Fruit fly (Drosophila melanogaster): ENCODE results near the gene CG3081.

CG3081 gene

dm6 chrX:4666650-4667360, 23.0 kb upstream of the CG3081 start, which contains the start of gene CG3009 (continued):
- TF ChIP-seq CG17802 (tag; optimal IDR thresholded peaks at IDR 0.05) = peak; percentile 84
- TF ChIP-seq CG31365 (tag; optimal IDR thresholded peaks at IDR 0.05) = peak; percentile 92
- TF ChIP-seq CG10654 (GFP tag; optimal IDR thresholded peaks at IDR 0.05) = peak; percentile 96
- TF ChIP-seq chm (GFP tag; IDR thresholded peaks at IDR 0.05) = peak; percentile 96
- TF ChIP-seq odd (GFP tag; optimal IDR thresholded peaks at IDR 0.05) = peak; percentile 97
- TF ChIP-seq CG30403 (GFP tag; optimal IDR thresholded peaks at IDR 0.05) = peak; percentile 98
- peak; percentile 99 for TF ChIP-seq CG32532 (GFP tag; IDR thresholded peaks at IDR 0.05)
- TF ChIP-seq CG10543 (GFP tag; optimal IDR thresholded peaks at IDR 0.05) = peak; percentile 99
- peak; percentile 90 for TF ChIP-seq sd (tag; optimal IDR thresholded peaks at IDR 0.05)
- no peak for TF ChIP-seq ato (GFP tag; IDR thresholded peaks at IDR 0.05; ENCODE audit: partially characterized antibody)
- peak; percentile 96 for TF ChIP-seq CG12299 (tag; optimal IDR thresholded peaks at IDR 0.05)
- peak; percentile 27 for TF ChIP-seq CG7745 (tag; optimal IDR thresholded peaks at IDR 0.05)
- no peak for TF ChIP-seq yki (optimal IDR thresholded peaks at IDR 0.05)
- TF ChIP-seq psq (GFP tag; optimal IDR thresholded peaks at IDR 0.05) = peak; percentile 87
- TF ChIP-seq CG10147 (GFP tag; optimal IDR thresholded peaks at IDR 0.05) = peak; percentile 97
- peak; percentile 99 for TF ChIP-seq Fer1 (GFP tag; optimal IDR thresholded peaks at IDR 0.05)
- peak; percentile 98 for TF ChIP-seq PHDP (tag; optimal IDR thresholded peaks at IDR 0.05)
- TF ChIP-seq CG11504 (tag; optimal IDR thresholded peaks at IDR 0.05) = peak; percentile 96
- TF ChIP-seq CG18599 (GFP tag; optimal IDR thresholded peaks at IDR 0.05) = peak; percentile 99
- TF ChIP-seq CG2199 (GFP tag; IDR thresholded peaks at IDR 0.05) = peak; percentile 96
- peak; percentile 29; the same call in 1 of the 2 replicates for TF ChIP-seq Bgb (GFP tag; IDR thresholded peaks at IDR 0.05; ENCODE audit: partially characterized antibody)
- peak; percentile 82 for TF ChIP-seq CG2202 (tag; optimal IDR thresholded peaks at IDR 0.05)
- peak; percentile 95 for TF ChIP-seq CG9727 (GFP tag; optimal IDR thresholded peaks at IDR 0.05)
- TF ChIP-seq CG3838 (GFP tag; optimal IDR thresholded peaks at IDR 0.05) = peak; percentile 91
- peak; percentile 91 for TF ChIP-seq Hey (tag; optimal IDR thresholded peaks at IDR 0.05)
- peak; percentile 92 for TF ChIP-seq fd64A (GFP tag; optimal IDR thresholded peaks at IDR 0.05)
- TF ChIP-seq CG18011 (GFP tag; optimal IDR thresholded peaks at IDR 0.05) = peak; percentile 98
- TF ChIP-seq sr (GFP tag; IDR thresholded peaks at IDR 0.05) = peak; percentile 99
- TF ChIP-seq en (GFP tag; optimal IDR thresholded peaks at IDR 0.05) = peak; percentile 95
- no peak for TF ChIP-seq nerfin-2 (GFP tag; IDR thresholded peaks at IDR 0.05; ENCODE audit: partially characterized antibody)
- TF ChIP-seq Dip2 (GFP tag; IDR thresholded peaks at IDR 0.05) = peak; percentile 75
- TF ChIP-seq CG34224 (GFP tag; IDR thresholded peaks at IDR 0.05; ENCODE audit: partially characterized antibody) = no peak
- peak; percentile 97 for TF ChIP-seq CG10366 (GFP tag; IDR thresholded peaks at IDR 0.05)
- TF ChIP-seq slp2 (GFP tag; optimal IDR thresholded peaks at IDR 0.05) = peak; percentile 96
- TF ChIP-seq CG14860 (GFP tag; IDR thresholded peaks at IDR 0.05; ENCODE audit: partially characterized antibody) = no peak
- TF ChIP-seq zf30C (GFP tag; optimal IDR thresholded peaks at IDR 0.05) = peak; percentile 16
- TF ChIP-seq CG2129 (GFP tag; IDR thresholded peaks at IDR 0.05; ENCODE audit: partially characterized antibody) = no peak
- peak; percentile 96 for TF ChIP-seq CG4282 (GFP tag; optimal IDR thresholded peaks at IDR 0.05)
- TF ChIP-seq inv (GFP tag; IDR thresholded peaks at IDR 0.05; ENCODE audit: partially characterized antibody) = no peak
- peak; percentile 97 for TF ChIP-seq CoRest (tag; optimal IDR thresholded peaks at IDR 0.05)
- TF ChIP-seq CG7839 (tag; optimal IDR thresholded peaks at IDR 0.05) = peak; percentile 98
- peak; percentile 97 for TF ChIP-seq CG8089 (GFP tag; optimal IDR thresholded peaks at IDR 0.05)
- peak; percentile 93 for TF ChIP-seq croc (GFP tag; conservative IDR thresholded peaks at IDR 0.05)
- TF ChIP-seq CG6272 (GFP tag; IDR thresholded peaks at IDR 0.05) = peak; percentile 96
- TF ChIP-seq amos (GFP tag; IDR thresholded peaks at IDR 0.05; ENCODE audit: partially characterized antibody) = peak; percentile 24; the same call in 1 of the 2 replicates
- TF ChIP-seq danr (GFP tag; IDR thresholded peaks at IDR 0.05) = peak; percentile 95
- TF ChIP-seq CkIIα-i1 (GFP tag; IDR thresholded peaks at IDR 0.05) = peak; percentile 90
- TF ChIP-seq zfh2 (GFP tag; optimal IDR thresholded peaks at IDR 0.05) = peak; percentile 98
- TF ChIP-seq Sin3A (optimal IDR thresholded peaks at IDR 0.05) = no peak

All from whole organism, embryonic.